Fruit fly (Drosophila melanogaster) whole organism, embryonic: Measurements from ENCODE around the gene dnc.

Experiments used
- CG10321 ChIP-seq: fragments of 200-800 bp; sonication (Bioruptor generic); IDR thresholded peaks from 2 replicates; pipeline ENCODE4 v1.3.6; 2022; ENCODE audit warnings: missing biosample characterization, missing genetic modification characterization
- CG10431 ChIP-seq: fragments of 200-800 bp; sonication (Bioruptor generic); optimal IDR thresholded peaks from 3 replicates; lab custom pipeline; 2018; ENCODE audit warnings: missing biosample characterization, mild to moderate bottlenecking, missing genetic modification characterization
- CG12299 ChIP-seq: fragments of 200-800 bp; sonication (Bioruptor generic); optimal IDR thresholded peaks from 2 replicates; lab custom pipeline; 2018; ENCODE audit warnings: missing biosample characterization, mild to moderate bottlenecking, missing genetic modification characterization
- CG1233 ChIP-seq: fragments of 200-800 bp; sonication (Bioruptor generic); optimal IDR thresholded peaks from 4 replicates; lab custom pipeline; 2018; ENCODE audit warnings: missing biosample characterization, mild to moderate bottlenecking, missing genetic modification characterization
- CG13123 ChIP-seq: fragments of 200-800 bp; sonication (Bioruptor generic); optimal IDR thresholded peaks from 2 replicates; lab custom pipeline; 2016; ENCODE audit warnings: missing biosample characterization, missing genetic modification characterization
- CG15601 ChIP-seq: fragments of 200-800 bp; sonication (Bioruptor generic); optimal IDR thresholded peaks from 3 replicates; lab custom pipeline; 2019; ENCODE audit warnings: missing biosample characterization, mild to moderate bottlenecking, missing genetic modification characterization, moderate library complexity
- CG1602 ChIP-seq: fragments of 200-800 bp; sonication (Bioruptor generic); optimal IDR thresholded peaks from 3 replicates; lab custom pipeline; 2016; ENCODE audit warnings: missing biosample characterization, missing genetic modification characterization
- CG17361 ChIP-seq: fragments of 200-800 bp; sonication (Bioruptor generic); IDR thresholded peaks from 3 replicates; pipeline ENCODE4 v1.3.6; 2022; ENCODE audit warnings: missing biosample characterization, missing genetic modification characterization
- CG1832 ChIP-seq: fragments of 200-800 bp; sonication (Bioruptor generic); optimal IDR thresholded peaks from 2 replicates; lab custom pipeline; 2017; ENCODE audit warnings: missing biosample characterization, mild to moderate bottlenecking, missing genetic modification characterization, inconsistent platforms
- CG2889 ChIP-seq: fragments of 200-800 bp; sonication (Bioruptor generic); IDR thresholded peaks from 3 replicates; pipeline ENCODE4 v1.3.6; 2022; ENCODE audit warnings: missing biosample characterization, missing genetic modification characterization
- CG4404 ChIP-seq: fragments of 200-800 bp; sonication (Bioruptor generic); IDR thresholded peaks from 2 replicates; pipeline ENCODE4 v1.3.6; 2022; ENCODE audit warnings: missing biosample characterization, missing genetic modification characterization
- CG6272 ChIP-seq: fragments of 200-800 bp; sonication (Bioruptor generic); IDR thresholded peaks from 2 replicates; pipeline ENCODE4 v1.3.6; 2022; ENCODE audit warnings: missing biosample characterization, missing genetic modification characterization
- CG6813 ChIP-seq: fragments of 200-800 bp; sonication (Bioruptor generic); optimal IDR thresholded peaks from 2 replicates; lab custom pipeline; 2017; ENCODE audit warnings: missing biosample characterization, missing genetic modification characterization, mild to moderate bottlenecking, moderate library complexity, missing genetic modification reagents
- CG7357 ChIP-seq: fragments of 200-800 bp; sonication (Bioruptor generic); IDR thresholded peaks from 3 replicates; pipeline ENCODE4 v1.3.6; 2022; ENCODE audit warnings: missing biosample characterization, missing genetic modification characterization
- CG7556 ChIP-seq: fragments of 200-800 bp; sonication (Bioruptor generic); optimal IDR thresholded peaks from 2 replicates; lab custom pipeline; 2017; ENCODE audit warnings: missing biosample characterization, mild to moderate bottlenecking, missing genetic modification characterization
- CG7928 ChIP-seq: fragments of 200-800 bp; sonication (Bioruptor generic); optimal IDR thresholded peaks from 2 replicates; lab custom pipeline; 2017; ENCODE audit warnings: missing biosample characterization, mild to moderate bottlenecking, missing genetic modification characterization
- CG8924 ChIP-seq: fragments of 200-800 bp; optimal IDR thresholded peaks from 3 replicates; lab custom pipeline; 2019; ENCODE audit warnings: missing biosample characterization, mild to moderate bottlenecking, missing genetic modification characterization, moderate library complexity
- D ChIP-seq, 2 experiments: fragments of 200-800 bp in 1 of 2; fragments of >200 bp in 1 of 2; sonication (Bioruptor generic) in 1 of 2; optimal IDR thresholded peaks; 2 replicates in 1 of 2; 3 replicates in 1 of 2; lab custom pipeline; 2017; ENCODE audit warnings: mild to moderate bottlenecking in 1 of 2, missing biosample characterization in 1 of 2, missing genetic modification characterization in 1 of 2, missing genetic modification reagents in 1 of 2
- D19A ChIP-seq: fragments of 200-800 bp; optimal IDR thresholded peaks from 3 replicates; lab custom pipeline; 2019; ENCODE audit warnings: missing biosample characterization, mild to moderate bottlenecking, missing genetic modification characterization, moderate library complexity
- Dbx ChIP-seq: fragments of 200-800 bp; sonication (Bioruptor generic); IDR thresholded peaks from 3 replicates; pipeline ENCODE4 v1.3.6; 2022; ENCODE audit warnings: missing biosample characterization, missing genetic modification characterization
- Dip3 ChIP-seq: fragments of 200-800 bp; sonication (Bioruptor generic); optimal IDR thresholded peaks from 3 replicates; lab custom pipeline; 2016; ENCODE audit warnings: missing biosample characterization, missing genetic modification characterization
- Dref ChIP-seq: fragments of 200-800 bp; sonication (Bioruptor generic); IDR thresholded peaks from 2 replicates; pipeline ENCODE4 v1.3.6; 2022; ENCODE audit warnings: missing biosample characterization, missing genetic modification characterization
- E2f2 ChIP-seq: fragments of 200-800 bp; sonication (Bioruptor generic); IDR thresholded peaks from 2 replicates; pipeline ENCODE4 v1.3.6; 2022; ENCODE audit warnings: missing biosample characterization, missing genetic modification characterization
- Hr3 ChIP-seq: fragments of 200-800 bp; sonication (Bioruptor generic); optimal IDR thresholded peaks from 3 replicates; lab custom pipeline; 2016; ENCODE audit warnings: missing biosample characterization, missing genetic modification characterization
- Jarid2 ChIP-seq: fragments of 200-800 bp; sonication (Bioruptor generic); optimal IDR thresholded peaks from 3 replicates; lab custom pipeline; 2017; ENCODE audit warnings: mild to moderate bottlenecking, missing biosample characterization, missing genetic modification reagents, missing genetic modification characterization
- MTF-1 ChIP-seq: fragments of 200-800 bp; sonication (Bioruptor generic); optimal IDR thresholded peaks from 2 replicates; lab custom pipeline; 2018; ENCODE audit warnings: missing biosample characterization, mild to moderate bottlenecking, missing genetic modification characterization, borderline replicate concordance
- Mes4 ChIP-seq: fragments of 200-800 bp; sonication (Bioruptor generic); optimal IDR thresholded peaks from 2 replicates; lab custom pipeline; 2016; ENCODE audit warnings: missing biosample characterization, missing genetic modification characterization
- Rfx ChIP-seq: fragments of 200-800 bp; sonication (Bioruptor generic); IDR thresholded peaks from 2 replicates; pipeline ENCODE4 v1.3.6; 2022; ENCODE audit warnings: missing biosample characterization, missing genetic modification characterization
- Scr ChIP-seq: fragments of 200-800 bp; sonication (Bioruptor generic); IDR thresholded peaks from 2 replicates; pipeline ENCODE4 v1.3.6; 2022; ENCODE audit warnings: missing biosample characterization, missing genetic modification characterization; ENCODE audit not compliant: partially characterized antibody
- Sox102F ChIP-seq: fragments of 200-800 bp; sonication (Bioruptor generic); optimal IDR thresholded peaks from 2 replicates; lab custom pipeline; 2018; ENCODE audit warnings: missing biosample characterization, mild to moderate bottlenecking, missing genetic modification characterization, moderate library complexity
- Tbp ChIP-seq: fragments of >200 bp; optimal IDR thresholded peaks from 2 replicates; lab custom pipeline; 2018; ENCODE audit warnings: missing biosample characterization, missing genetic modification characterization
- Vsx1 ChIP-seq: fragments of 200-800 bp; sonication (Bioruptor generic); optimal IDR thresholded peaks from 2 replicates; lab custom pipeline; 2017; ENCODE audit warnings: missing biosample characterization, mild to moderate bottlenecking, missing genetic modification characterization, missing genetic modification reagents
- Xrp1 ChIP-seq: fragments of 200-800 bp; sonication (Bioruptor generic); IDR thresholded peaks from 2 replicates; pipeline ENCODE4 v1.3.6; 2022; ENCODE audit warnings: missing biosample characterization, missing genetic modification characterization
- ab ChIP-seq: fragments of 200-800 bp; sonication (Bioruptor generic); optimal IDR thresholded peaks from 2 replicates; lab custom pipeline; 2016; ENCODE audit warnings: missing biosample characterization, missing genetic modification characterization
- ac ChIP-seq: fragments of 200-800 bp; sonication (Bioruptor generic); optimal IDR thresholded peaks from 3 replicates; lab custom pipeline; 2017; ENCODE audit warnings: missing biosample characterization, mild to moderate bottlenecking, missing genetic modification characterization
- ase ChIP-seq: fragments of 200-800 bp; sonication (Bioruptor generic); IDR thresholded peaks from 3 replicates; pipeline ENCODE4 v1.3.6; 2022; ENCODE audit warnings: missing biosample characterization, missing genetic modification characterization
- bowl ChIP-seq: fragments of 200-800 bp; sonication (Bioruptor generic); IDR thresholded peaks from 2 replicates; pipeline ENCODE4 v1.3.6; 2022; ENCODE audit warnings: missing biosample characterization, missing genetic modification characterization
- cas ChIP-seq: fragments of 200-800 bp; sonication (Bioruptor generic); IDR thresholded peaks from 2 replicates; pipeline ENCODE4 v1.3.6; 2022; ENCODE audit warnings: missing biosample characterization, missing genetic modification characterization
- dan ChIP-seq: fragments of 200-800 bp; sonication (Bioruptor generic); IDR thresholded peaks from 2 replicates; pipeline ENCODE4 v1.3.6; 2022; ENCODE audit warnings: missing biosample characterization, missing genetic modification characterization
- fd3F ChIP-seq: fragments of 200-800 bp; sonication (Bioruptor generic); optimal IDR thresholded peaks from 2 replicates; lab custom pipeline; 2018; ENCODE audit warnings: missing biosample characterization, mild to moderate bottlenecking, missing genetic modification characterization, moderate library complexity
- hb ChIP-seq: fragments of 200-800 bp; sonication (Bioruptor generic); IDR thresholded peaks from 3 replicates; pipeline ENCODE4 v1.3.6; 2022; ENCODE audit warnings: missing biosample characterization, missing genetic modification characterization; ENCODE audit not compliant: partially characterized antibody
- insv ChIP-seq, 2 experiments: fragments of 200-800 bp; sonication (Bioruptor generic); optimal IDR thresholded peaks; 3 replicates each; lab custom pipeline; 2016 to 2018; ENCODE audit warnings: missing biosample characterization in 2 of 2, missing genetic modification characterization in 2 of 2
- jigr1 ChIP-seq: fragments of 200-800 bp; sonication (Bioruptor generic); IDR thresholded peaks from 3 replicates; pipeline ENCODE4 v1.3.6; 2022; ENCODE audit warnings: missing biosample characterization, missing genetic modification characterization
- mam ChIP-seq: fragments of 200-800 bp; sonication (Bioruptor generic); optimal IDR thresholded peaks from 3 replicates; lab custom pipeline; 2016; ENCODE audit warnings: missing biosample characterization, missing genetic modification characterization
- p53 ChIP-seq: fragments of 200-800 bp; sonication (Bioruptor generic); optimal IDR thresholded peaks from 2 replicates; lab custom pipeline; 2016; ENCODE audit warnings: missing biosample characterization, missing genetic modification characterization
- sens ChIP-seq: fragments of 200-800 bp; sonication (Bioruptor generic); peaks from one replicate; lab custom pipeline; 2016; ENCODE audit warnings: missing biosample characterization, missing genetic modification characterization
- sr ChIP-seq: fragments of 200-800 bp; sonication (Bioruptor generic); IDR thresholded peaks from 3 replicates; pipeline ENCODE4 v1.3.6; 2022; ENCODE audit warnings: missing biosample characterization, missing genetic modification characterization
- tap ChIP-seq: fragments of 200-800 bp; optimal IDR thresholded peaks from 3 replicates; lab custom pipeline; 2019; ENCODE audit warnings: missing biosample characterization, mild to moderate bottlenecking, missing genetic modification characterization, moderate library complexity
- tio ChIP-seq: fragments of 200-800 bp; sonication (Bioruptor generic); optimal IDR thresholded peaks from 2 replicates; lab custom pipeline; 2017; ENCODE audit warnings: missing biosample characterization, missing genetic modification characterization, inconsistent platforms

Gene dnc

DNA sequence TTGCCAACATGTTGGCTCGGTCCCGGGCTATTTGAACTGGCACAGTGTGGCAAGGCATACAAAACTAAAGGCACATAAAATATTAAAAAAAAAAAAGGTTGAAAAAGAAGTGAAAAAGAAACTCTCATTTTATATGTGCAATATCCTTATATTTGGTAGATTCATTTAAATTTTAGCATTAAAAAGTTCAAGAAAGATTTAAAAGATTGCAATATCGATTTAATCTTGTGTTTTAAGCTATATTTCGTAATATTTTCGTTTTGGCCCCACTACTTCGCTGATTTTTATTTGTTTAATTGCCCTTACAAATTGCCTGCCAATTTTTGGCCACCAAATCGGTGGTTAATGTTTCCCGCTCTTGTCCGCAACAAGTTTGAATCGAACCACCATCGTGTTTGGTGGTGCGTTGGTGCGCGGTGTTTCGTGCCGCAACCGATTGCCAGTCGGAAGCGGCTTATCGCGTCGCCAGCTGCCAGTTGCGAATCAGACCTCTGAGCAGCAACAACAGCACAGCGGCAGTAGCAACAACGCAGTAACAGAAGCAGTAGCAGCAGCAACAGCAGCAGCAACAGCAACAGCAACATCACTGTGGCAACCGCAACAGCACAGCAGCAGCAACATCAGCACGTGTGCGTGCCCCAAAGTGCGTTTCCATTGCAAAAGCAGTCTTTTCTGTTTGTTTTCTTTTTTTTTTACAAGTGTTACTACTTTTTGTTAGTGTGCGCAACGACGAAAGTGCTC, 79.5 kb downstream of the dnc start (continued):
- TF ChIP-seq CG17361, result peak; percentile 97
- peak; percentile 72 for TF ChIP-seq ab
- peak; percentile 94 for TF ChIP-seq Vsx1 (GFP tag; lab: Kevin White, UChicago)
- peak; percentile 95 for TF ChIP-seq CG1233 (GFP tag; lab: Kevin White, UChicago)
- TF ChIP-seq CG7928 (GFP tag; lab: Kevin White, UChicago), result peak; percentile 80
- TF ChIP-seq CG8924 (tag; lab: Kevin White, UChicago), result peak; percentile 90
- no peak for TF ChIP-seq hb (GFP tag; lab: Robert Waterston, UW)
- peak; percentile 94 for TF ChIP-seq fd3F
- no peak for TF ChIP-seq dan
- peak; percentile 81 for TF ChIP-seq CG4404
- peak; percentile 22; the same call in 1 of the 3 replicates for TF ChIP-seq sr
- TF ChIP-seq CG7357 (GFP tag; lab: Robert Waterston, UW), result peak; percentile 88
- TF ChIP-seq Dref (GFP tag; lab: Robert Waterston, UW), result no peak
- peak; percentile 82 for TF ChIP-seq CG15601 (tag; lab: Kevin White, UChicago)
- TF ChIP-seq D (optimal IDR thresholded peaks at IDR 0.05; lab: Kevin White, UChicago), result no peak
- TF ChIP-seq D (GFP tag; optimal IDR thresholded peaks at IDR 0.05; lab: Kevin White, UChicago), result peak; percentile 94
- peak; percentile 78 for TF ChIP-seq Jarid2 (GFP tag; lab: Kevin White, UChicago)
- TF ChIP-seq CG6813 (GFP tag; lab: Kevin White, UChicago), result peak; percentile 93
- TF ChIP-seq Scr (GFP tag; lab: Robert Waterston, UW), result no peak
- TF ChIP-seq Mes4 (GFP tag; lab: Kevin White, UChicago), result peak; percentile 91
- peak; percentile 84 for TF ChIP-seq D19A (tag; lab: Kevin White, UChicago)
- peak; percentile 13 to 67 for TF ChIP-seq insv (GFP tag; optimal IDR thresholded peaks at IDR 0.05; lab: Kevin White, UChicago)
- TF ChIP-seq cas, result peak; percentile 82
- TF ChIP-seq CG12299 (tag; lab: Kevin White, UChicago), result peak; percentile 92
- peak; percentile 90 for TF ChIP-seq CG2889
- peak; percentile 90 for TF ChIP-seq Xrp1 (GFP tag; lab: Robert Waterston, UW)
- TF ChIP-seq CG10431 (GFP tag; lab: Kevin White, UChicago), result peak; percentile 70
- TF ChIP-seq ase, result peak; percentile 89
- peak; percentile 97 for TF ChIP-seq Sox102F
- no peak for TF ChIP-seq CG1832 (GFP tag; lab: Kevin White, UChicago)
- TF ChIP-seq tio (GFP tag; lab: Kevin White, UChicago), result peak; percentile 96
- no peak for TF ChIP-seq Tbp (GFP tag; lab: Kevin White, UChicago)
- TF ChIP-seq CG1602, result peak; percentile 88
- peak; percentile 86 for TF ChIP-seq mam (GFP tag; lab: Kevin White, UChicago)
- peak; percentile 94 for TF ChIP-seq Rfx (GFP tag; lab: Robert Waterston, UW)
- TF ChIP-seq CG10321 (GFP tag; lab: Robert Waterston, UW), result peak; percentile 71
- TF ChIP-seq MTF-1 (GFP tag; lab: Kevin White, UChicago), result peak; percentile 52
- peak; percentile 96 for TF ChIP-seq Hr3 (GFP tag; lab: Kevin White, UChicago)
- peak; percentile 88 for TF ChIP-seq jigr1 (GFP tag; lab: Robert Waterston, UW)
- peak; percentile 3 for TF ChIP-seq p53
- TF ChIP-seq ac (GFP tag; lab: Kevin White, UChicago), result no peak
- TF ChIP-seq E2f2, result peak; percentile 81
- TF ChIP-seq bowl, result peak; percentile 15; the same call in 1 of the 2 replicates
- peak; percentile 99 for TF ChIP-seq CG7556 (GFP tag; lab: Kevin White, UChicago)
- peak; percentile 98 for TF ChIP-seq sens
- peak; percentile 88 for TF ChIP-seq CG6272 (GFP tag; lab: Robert Waterston, UW)
- peak; percentile 78 for TF ChIP-seq tap (tag; lab: Kevin White, UChicago)
- TF ChIP-seq CG13123 (GFP tag; lab: Kevin White, UChicago), result peak; percentile 84
- peak; percentile 95 for TF ChIP-seq Dbx (GFP tag; lab: Robert Waterston, UW)
- TF ChIP-seq Dip3 (GFP tag; lab: Kevin White, UChicago), result peak; percentile 94
